Fruit fly (Drosophila melanogaster) whole organism, embryonic: Measurements from ENCODE around the gene Syt12.

Experiments
- ATbp ChIP-seq: fragments of 200-800 bp; sonication (Bioruptor generic); optimal IDR thresholded peaks from 2 replicates; lab custom pipeline; 2017; ENCODE audit warnings: missing biosample characterization, mild to moderate bottlenecking, missing genetic modification characterization, missing genetic modification reagents
- C15 ChIP-seq: fragments of 200-800 bp; sonication (Bioruptor generic); IDR thresholded peaks from 3 replicates; pipeline ENCODE4 v1.3.6; 2022; ENCODE audit warnings: missing biosample characterization, missing genetic modification characterization
- CG10267 ChIP-seq: fragments of 200-800 bp; sonication (Bioruptor generic); optimal IDR thresholded peaks from 2 replicates; lab custom pipeline; 2018; ENCODE audit warnings: missing biosample characterization, mild to moderate bottlenecking, missing genetic modification characterization, moderate library complexity
- CG10274 ChIP-seq: fragments of 200-800 bp; sonication (Bioruptor generic); optimal IDR thresholded peaks from 3 replicates; lab custom pipeline; 2017; ENCODE audit warnings: missing biosample characterization, mild to moderate bottlenecking, missing genetic modification characterization
- CG11504 ChIP-seq: fragments of 200-800 bp; sonication (Bioruptor generic); optimal IDR thresholded peaks from 3 replicates; lab custom pipeline; 2019; ENCODE audit warnings: missing biosample characterization, mild to moderate bottlenecking, missing genetic modification characterization, moderate library complexity
- CG11696 ChIP-seq: fragments of 200-800 bp; sonication (Bioruptor generic); IDR thresholded peaks from 2 replicates; pipeline ENCODE4 v1.3.6; 2022; ENCODE audit warnings: missing biosample characterization, missing genetic modification characterization
- CG14860 ChIP-seq: fragments of 200-800 bp; sonication (Bioruptor generic); IDR thresholded peaks from 3 replicates; pipeline ENCODE4 v1.3.6; 2022; ENCODE audit warnings: missing biosample characterization, missing genetic modification characterization; ENCODE audit not compliant: partially characterized antibody
- CG15011 ChIP-seq: fragments of 200-800 bp; sonication (Bioruptor generic); optimal IDR thresholded peaks from 3 replicates; lab custom pipeline; 2018; ENCODE audit warnings: missing biosample characterization, mild to moderate bottlenecking, missing genetic modification characterization
- CG1602 ChIP-seq: fragments of 200-800 bp; sonication (Bioruptor generic); optimal IDR thresholded peaks from 3 replicates; lab custom pipeline; 2016; ENCODE audit warnings: missing biosample characterization, missing genetic modification characterization
- CG17328 ChIP-seq: fragments of 200-800 bp; sonication (Bioruptor generic); IDR thresholded peaks from 2 replicates; pipeline ENCODE4 v1.3.6; 2022; ENCODE audit warnings: missing biosample characterization, missing genetic modification characterization
- CG17612 ChIP-seq: fragments of 200-800 bp; sonication (Bioruptor generic); IDR thresholded peaks from 2 replicates; pipeline ENCODE4 v1.3.6; 2022; ENCODE audit warnings: missing biosample characterization, missing genetic modification characterization
- CG17802 ChIP-seq: fragments of 200-800 bp; sonication (Bioruptor generic); optimal IDR thresholded peaks from 2 replicates; lab custom pipeline; 2018; ENCODE audit warnings: missing biosample characterization, mild to moderate bottlenecking, missing genetic modification characterization, moderate library complexity
- CG42726 ChIP-seq: fragments of 200-800 bp; sonication (Bioruptor generic); IDR thresholded peaks from 2 replicates; pipeline ENCODE4 v1.3.6; 2022; ENCODE audit warnings: missing biosample characterization, missing genetic modification characterization; ENCODE audit not compliant: partially characterized antibody
- CG4424 ChIP-seq: fragments of 200-800 bp; sonication (Bioruptor generic); optimal IDR thresholded peaks from 3 replicates; lab custom pipeline; 2016; ENCODE audit warnings: missing biosample characterization, missing genetic modification characterization
- CG4617 ChIP-seq: fragments of 200-800 bp; sonication (Bioruptor generic); optimal IDR thresholded peaks from 3 replicates; lab custom pipeline; 2016; ENCODE audit warnings: missing biosample characterization, missing genetic modification characterization, borderline replicate concordance
- CG7372 ChIP-seq: fragments of 200-800 bp; sonication (Bioruptor generic); IDR thresholded peaks from 2 replicates; pipeline ENCODE4 v1.3.6; 2022; ENCODE audit warnings: missing biosample characterization, missing genetic modification characterization
- CoRest ChIP-seq: fragments of 200-800 bp; sonication (Bioruptor generic); optimal IDR thresholded peaks from 3 replicates; lab custom pipeline; 2018; ENCODE audit warnings: missing biosample characterization, mild to moderate bottlenecking, missing genetic modification characterization, moderate library complexity
- D ChIP-seq, 2 experiments: fragments of 200-800 bp in 1 of 2; fragments of >200 bp in 1 of 2; sonication (Bioruptor generic) in 1 of 2; optimal IDR thresholded peaks; 2 replicates in 1 of 2; 3 replicates in 1 of 2; lab custom pipeline; 2017; ENCODE audit warnings: mild to moderate bottlenecking in 1 of 2, missing biosample characterization in 1 of 2, missing genetic modification characterization in 1 of 2, missing genetic modification reagents in 1 of 2
- Ets65A ChIP-seq: fragments of 200-800 bp; sonication (Bioruptor generic); peaks from one replicate; lab custom pipeline; 2016; ENCODE audit warnings: missing biosample characterization, missing genetic modification characterization
- Ets97D ChIP-seq: fragments of 200-800 bp; sonication (Bioruptor generic); optimal IDR thresholded peaks from 3 replicates; lab custom pipeline; 2016; ENCODE audit warnings: missing biosample characterization, missing genetic modification characterization
- HLH4C ChIP-seq: fragments of 200-800 bp; sonication (Bioruptor generic); IDR thresholded peaks from 3 replicates; pipeline ENCODE4 v1.3.6; 2022; ENCODE audit warnings: missing biosample characterization, missing genetic modification characterization; ENCODE audit not compliant: partially characterized antibody
- Mad ChIP-seq: fragments of 200-800 bp; sonication (Bioruptor generic); optimal IDR thresholded peaks from 2 replicates; lab custom pipeline; 2016; ENCODE audit warnings: missing biosample characterization, missing genetic modification characterization
- Meics ChIP-seq: fragments of 200-800 bp; sonication (Bioruptor generic); optimal IDR thresholded peaks from 2 replicates; lab custom pipeline; 2017; ENCODE audit warnings: missing biosample characterization, mild to moderate bottlenecking, missing genetic modification characterization
- Opbp ChIP-seq: fragments of 200-800 bp; sonication (Bioruptor generic); IDR thresholded peaks from 3 replicates; pipeline ENCODE4 v1.3.6; 2022; ENCODE audit warnings: missing biosample characterization, missing genetic modification characterization; ENCODE audit not compliant: partially characterized antibody
- Stat92E ChIP-seq, 3 experiments: fragments of >200 bp in 2 of 3; fragments of 200-800 bp in 1 of 3; sonication (Bioruptor generic) in 1 of 3; optimal IDR thresholded peaks; 2 replicates each; lab custom pipeline; 2017 to 2019; ENCODE audit warnings: missing biosample characterization in 3 of 3, missing genetic modification characterization in 3 of 3, mild to moderate bottlenecking in 1 of 3, moderate library complexity in 1 of 3
- ab ChIP-seq: fragments of 200-800 bp; sonication (Bioruptor generic); optimal IDR thresholded peaks from 2 replicates; lab custom pipeline; 2016; ENCODE audit warnings: missing biosample characterization, missing genetic modification characterization
- bcd ChIP-seq: fragments of 200-800 bp; sonication (Bioruptor generic); optimal IDR thresholded peaks from 2 replicates; lab custom pipeline; 2017; ENCODE audit warnings: missing biosample characterization, mild to moderate bottlenecking, missing genetic modification characterization
- cas ChIP-seq: fragments of 200-800 bp; sonication (Bioruptor generic); IDR thresholded peaks from 2 replicates; pipeline ENCODE4 v1.3.6; 2022; ENCODE audit warnings: missing biosample characterization, missing genetic modification characterization
- cg ChIP-seq: fragments of 200-800 bp; sonication (Bioruptor generic); optimal IDR thresholded peaks from 3 replicates; lab custom pipeline; 2019; ENCODE audit warnings: missing biosample characterization, mild to moderate bottlenecking, missing genetic modification characterization, moderate library complexity
- chif ChIP-seq, 2 experiments: fragments of 200-800 bp; sonication (Bioruptor generic); optimal IDR thresholded peaks; 3 replicates each; lab custom pipeline; 2016; ENCODE audit warnings: missing biosample characterization in 2 of 2, missing genetic modification characterization in 2 of 2
- chinmo ChIP-seq: fragments of 200-800 bp; sonication (Bioruptor generic); IDR thresholded peaks from 4 replicates; pipeline ENCODE4 v1.3.6; 2022; ENCODE audit warnings: missing biosample characterization, missing genetic modification characterization; ENCODE audit not compliant: partially characterized antibody
- lmd ChIP-seq: fragments of 200-800 bp; sonication (Bioruptor generic); IDR thresholded peaks from 2 replicates; pipeline ENCODE4 v1.3.6; 2022; ENCODE audit warnings: missing biosample characterization, missing genetic modification characterization
- lov ChIP-seq, 2 experiments: fragments of 200-800 bp in 1 of 2; fragments of >200 bp in 1 of 2; sonication (Bioruptor generic) in 1 of 2; IDR thresholded peaks in 1 of 2; optimal IDR thresholded peaks in 1 of 2; 2 replicates in 1 of 2; 3 replicates in 1 of 2; pipeline versions ENCODE4 v1.3.6 to Lab custom; 2017 to 2022; ENCODE audit warnings: missing biosample characterization in 1 of 2, missing genetic modification characterization in 1 of 2
- nom ChIP-seq: fragments of 200-800 bp; sonication (Bioruptor generic); optimal IDR thresholded peaks from 2 replicates; lab custom pipeline; 2017; ENCODE audit warnings: missing biosample characterization, missing genetic modification characterization, mild to moderate bottlenecking, moderate library complexity, missing genetic modification reagents
- oc ChIP-seq: fragments of 200-800 bp; sonication (Bioruptor generic); optimal IDR thresholded peaks from 2 replicates; lab custom pipeline; 2018; ENCODE audit warnings: missing biosample characterization, mild to moderate bottlenecking, missing genetic modification characterization, moderate library complexity
- org-1 ChIP-seq: fragments of 200-800 bp; sonication (Bioruptor generic); optimal IDR thresholded peaks from 2 replicates; lab custom pipeline; 2017; ENCODE audit warnings: missing biosample characterization, missing genetic modification characterization
- pzg ChIP-seq: fragments of 200-800 bp; sonication (Bioruptor generic); optimal IDR thresholded peaks from 3 replicates; lab custom pipeline; 2018; ENCODE audit warnings: missing biosample characterization, mild to moderate bottlenecking, missing genetic modification characterization, moderate library complexity
- row ChIP-seq: fragments of 200-800 bp; sonication (Bioruptor generic); IDR thresholded peaks from 3 replicates; pipeline ENCODE4 v1.3.6; 2022; ENCODE audit warnings: missing biosample characterization, missing genetic modification characterization
- schlank ChIP-seq: fragments of 200-800 bp; sonication (Bioruptor generic); optimal IDR thresholded peaks from 2 replicates; lab custom pipeline; 2018; ENCODE audit warnings: missing biosample characterization, mild to moderate bottlenecking, missing genetic modification characterization
- sens-2 ChIP-seq: fragments of 200-800 bp; sonication (Bioruptor generic); IDR thresholded peaks from 2 replicates; pipeline ENCODE4 v1.3.6; 2022; ENCODE audit warnings: missing biosample characterization, missing genetic modification characterization
- so ChIP-seq: fragments of 200-800 bp; sonication (Bioruptor generic); IDR thresholded peaks from 3 replicates; pipeline ENCODE4 v1.3.6; 2022; ENCODE audit warnings: missing biosample characterization, missing genetic modification characterization
- tin ChIP-seq: fragments of 200-800 bp; sonication (Bioruptor generic); optimal IDR thresholded peaks from 3 replicates; lab custom pipeline; 2016; ENCODE audit warnings: missing biosample characterization, missing genetic modification characterization
- tna ChIP-seq: fragments of 200-800 bp; sonication (Bioruptor generic); IDR thresholded peaks from 2 replicates; pipeline ENCODE4 v1.3.6; 2022; ENCODE audit warnings: missing biosample characterization, missing genetic modification characterization; ENCODE audit not compliant: partially characterized antibody
- trem ChIP-seq: fragments of 200-800 bp; optimal IDR thresholded peaks from 3 replicates; lab custom pipeline; 2019; ENCODE audit warnings: missing biosample characterization, mild to moderate bottlenecking, missing genetic modification characterization, moderate library complexity
- usp ChIP-seq: fragments of >200 bp; optimal IDR thresholded peaks from 2 replicates; lab custom pipeline; 2017; ENCODE audit warnings: missing biosample characterization, missing genetic modification characterization
- wdn ChIP-seq: fragments of 200-800 bp; sonication (Bioruptor generic); IDR thresholded peaks from 2 replicates; pipeline ENCODE4 v1.3.6; 2022; ENCODE audit warnings: missing biosample characterization, missing genetic modification characterization
- wor ChIP-seq: fragments of 200-800 bp; sonication (Bioruptor generic); IDR thresholded peaks from 2 replicates; pipeline ENCODE4 v1.3.6; 2022; ENCODE audit warnings: missing biosample characterization, missing genetic modification characterization
- zfh2 ChIP-seq: fragments of 200-800 bp; sonication (Bioruptor generic); optimal IDR thresholded peaks from 2 replicates; lab custom pipeline; 2016; ENCODE audit warnings: missing biosample characterization, missing genetic modification characterization

The Syt12 gene

dm6 chrX:13387373-13387850 is 28.4 kb downstream of the Syt12 start, which contains the start of the genes Ype and CG1662 (continued):
- TF ChIP-seq Mad (GFP tag; lab: Kevin White, UChicago) (peak; percentile 39), C15 (GFP tag; lab: Robert Waterston, UW) (0 out of 3 replicates have a peak, but pooled peaks have one; percentile 39), CG17328 (GFP tag; lab: Robert Waterston, UW) (peak; percentile 68), CoRest (tag; lab: Kevin White, UChicago) (peak; percentile 86), CG7372 (peak; percentile 52; the same call in 1 of the 2 replicates), wdn (GFP tag; lab: Robert Waterston, UW) (peak; percentile 39; the same call in 1 of the 2 replicates), CG17612 (GFP tag; lab: Robert Waterston, UW) (no peak), CG4424 (peak; percentile 79), Opbp (GFP tag; lab: Robert Waterston, UW) (peak; percentile 59; the same call in 2 of the 3 replicates), CG42726 (no peak), Stat92E (GFP tag; optimal IDR thresholded peaks at IDR 0.05; lab: Kevin White, UChicago) (no peak), CG4617 (GFP tag; lab: Kevin White, UChicago) (peak; percentile 61), lov (optimal IDR thresholded peaks at IDR 0.05; lab: Kevin White, UChicago) (no peak), lov (GFP tag; IDR thresholded peaks at IDR 0.05; lab: Robert Waterston, UW) (0 out of 3 replicates have a peak, but pooled peaks have one; percentile 31), CG10267 (tag; lab: Kevin White, UChicago) (peak; percentile 89), Meics (GFP tag; lab: Kevin White, UChicago) (peak; percentile 73), Ets65A (GFP tag; lab: Kevin White, UChicago) (peak; percentile 98), so (GFP tag; lab: Robert Waterston, UW) (no peak), lmd (GFP tag; lab: Robert Waterston, UW) (peak; percentile 69), nom (GFP tag; lab: Kevin White, UChicago) (peak; percentile 21), CG17802 (tag; lab: Kevin White, UChicago) (peak; percentile 29), wor (no peak), schlank (tag; lab: Kevin White, UChicago) (no peak), chif (GFP tag; optimal IDR thresholded peaks at IDR 0.05; lab: Kevin White, UChicago) (peak; percentile 55 to 62), Ets97D (GFP tag; lab: Kevin White, UChicago) (peak; percentile 63), org-1 (GFP tag; lab: Kevin White, UChicago) (peak; percentile 23), chinmo (GFP tag; lab: Robert Waterston, UW) (peak; percentile 88), cg (GFP tag; lab: Kevin White, UChicago) (no peak), sens-2 (0 out of 2 replicates have a peak, but pooled peaks have one; percentile 45), ab (GFP tag; lab: Kevin White, UChicago) (peak; percentile 38), tin (GFP tag; lab: Kevin White, UChicago) (peak; percentile 80), pzg (GFP tag; lab: Kevin White, UChicago) (peak; percentile 40), CG15011 (GFP tag; lab: Kevin White, UChicago) (peak; percentile 32), row (GFP tag; lab: Robert Waterston, UW) (peak; percentile 88), CG1602 (peak; percentile 77), CG11504 (tag; lab: Kevin White, UChicago) (peak; percentile 78), cas (GFP tag; lab: Robert Waterston, UW) (no peak), trem (tag; lab: Kevin White, UChicago) (peak; percentile 72), HLH4C (GFP tag; lab: Robert Waterston, UW) (peak; percentile 64; the same call in 2 of the 3 replicates), ATbp (peak; percentile 13), bcd (GFP tag; lab: Kevin White, UChicago) (peak; percentile 91), D (optimal IDR thresholded peaks at IDR 0.05; lab: Kevin White, UChicago) (no peak), D (GFP tag; optimal IDR thresholded peaks at IDR 0.05; lab: Kevin White, UChicago) (peak; percentile 57), oc (tag; lab: Kevin White, UChicago) (peak; percentile 84), usp (GFP tag; lab: Kevin White, UChicago) (no peak), CG10274 (GFP tag; lab: Kevin White, UChicago) (no peak), tna (no peak; the same call in 1 of the 2 replicates), zfh2 (GFP tag; lab: Kevin White, UChicago) (peak; percentile 66), CG14860 (GFP tag; lab: Robert Waterston, UW) (peak; percentile 66; the same call in 2 of the 3 replicates), CG11696 (GFP tag; lab: Robert Waterston, UW) (no peak; the same call in 1 of the 2 replicates)
